Worm (Caenorhabditis elegans): ENCODE data around the gene chil-3.
A peak's percentile ranks its signal among the peaks of the same experiment; 100 is the strongest.

chil-3 gene

ce11 chrII:9891031-9891689, 29.9 kb upstream of the chil-3 start, which contains the start of gene vgln-1 (continued):
- TF ChIP-seq aha-1 (tag): peak; percentile 58
- no peak for TF ChIP-seq Y48G9A.11 (GFP tag; IDR thresholded peaks at IDR 0.05)
- no peak for TF ChIP-seq lir-3 (tag; optimal IDR thresholded peaks at IDR 0.05)

DNA sequence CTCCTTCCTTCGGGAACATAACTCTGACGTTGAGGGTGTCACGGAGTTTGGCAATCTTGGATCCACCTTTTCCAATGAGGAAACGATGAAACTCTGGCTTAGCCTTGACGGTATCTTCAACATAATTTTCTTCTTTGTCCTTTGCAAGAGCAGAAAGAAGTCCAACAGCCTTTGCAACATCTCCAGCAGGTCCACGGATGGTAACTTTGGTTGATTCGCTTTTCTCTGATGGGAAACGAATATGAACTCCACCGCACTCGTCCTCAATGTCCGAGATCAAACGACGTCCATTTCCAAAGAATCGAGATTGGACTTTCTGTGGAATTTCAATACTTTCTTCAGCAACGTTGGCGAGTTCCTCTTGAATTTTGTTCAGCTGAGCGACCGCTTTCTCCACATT, 27.3 kb upstream of the chil-3 start:
- TF ChIP-seq ceh-28 (tag; optimal IDR thresholded peaks at IDR 0.05) (no peak), unc-62 (GFP tag; optimal IDR thresholded peaks at IDR 0.05 in 1 of 2) (peak in 1 of 2 experiments; percentile 93), unc-62 (tag; optimal IDR thresholded peaks at IDR 0.05) (no peak), ztf-7 (tag; optimal IDR thresholded peaks at IDR 0.05) (no peak)

- no peak for TF ChIP-seq sdz-12 (GFP tag; optimal IDR thresholded peaks at IDR 0.05)
- 0 out of 2 replicates have a peak, but pooled peaks have one; percentile 49 for TF ChIP-seq T26A8.4 (GFP tag; IDR thresholded peaks at IDR 0.05)
- TF ChIP-seq mes-2 (tag; optimal IDR thresholded peaks at IDR 0.05; ENCODE audit: poor library complexity, severe bottlenecking): peak; percentile 22
- peak; percentile 10 for TF ChIP-seq spr-3 (GFP tag; optimal IDR thresholded peaks at IDR 0.05)
- peak; percentile 26 for TF ChIP-seq nhr-25 (tag; optimal IDR thresholded peaks at IDR 0.05; ENCODE audit: borderline replicate concordance, insufficient read depth)
- peak; percentile 3 for TF ChIP-seq F10B5.3 (tag; optimal IDR thresholded peaks at IDR 0.05)
- 0 out of 2 replicates have a peak, but pooled peaks have one; percentile 16 for TF ChIP-seq tra-1 (GFP tag; IDR thresholded peaks at IDR 0.05)
- no peak for TF ChIP-seq nhr-28 (tag; optimal IDR thresholded peaks at IDR 0.05)
- TF ChIP-seq nhr-102 (tag; optimal IDR thresholded peaks at IDR 0.05): peak; percentile 32
- no peak for TF ChIP-seq lsy-2 (tag; optimal IDR thresholded peaks at IDR 0.05)
- peak; percentile 46 for TF ChIP-seq duxl-1 (tag; optimal IDR thresholded peaks at IDR 0.05; ENCODE audit: poor library complexity)
- 0 out of 2 replicates have a peak, but pooled peaks have one; percentile 18 for TF ChIP-seq lim-7 (GFP tag; IDR thresholded peaks at IDR 0.05)
- TF ChIP-seq ceh-28 (tag; optimal IDR thresholded peaks at IDR 0.05): no peak
- no peak for TF ChIP-seq mdl-1 (tag; optimal IDR thresholded peaks at IDR 0.05)
- no peak for TF ChIP-seq lir-3 (tag; optimal IDR thresholded peaks at IDR 0.05)
- TF ChIP-seq zfp-3 (GFP tag; conservative IDR thresholded peaks at IDR 0.05): 0 out of 2 replicates have a peak, but pooled peaks have one; percentile 29
Observed at ce11 chrII:9886216-9886615, 24.9 kb upstream of the chil-3 start, which contains the start of gene algn-8. Gene algn-8 (minus strand): TSS chrII:9886442.

ce11 chrII:9880826-9881225, 19.5 kb upstream of the chil-3 start, which contains the start of gene C08H9.15:
Gene C08H9.15 (plus strand): TSS chrII:9881193.
- TF ChIP-seq lir-3 (tag; optimal IDR thresholded peaks at IDR 0.05): no peak
- TF ChIP-seq ZK546.5 (tag; optimal IDR thresholded peaks at IDR 0.05): no peak
- TF ChIP-seq nhr-28 (tag; optimal IDR thresholded peaks at IDR 0.05): peak; percentile 11

DNA sequence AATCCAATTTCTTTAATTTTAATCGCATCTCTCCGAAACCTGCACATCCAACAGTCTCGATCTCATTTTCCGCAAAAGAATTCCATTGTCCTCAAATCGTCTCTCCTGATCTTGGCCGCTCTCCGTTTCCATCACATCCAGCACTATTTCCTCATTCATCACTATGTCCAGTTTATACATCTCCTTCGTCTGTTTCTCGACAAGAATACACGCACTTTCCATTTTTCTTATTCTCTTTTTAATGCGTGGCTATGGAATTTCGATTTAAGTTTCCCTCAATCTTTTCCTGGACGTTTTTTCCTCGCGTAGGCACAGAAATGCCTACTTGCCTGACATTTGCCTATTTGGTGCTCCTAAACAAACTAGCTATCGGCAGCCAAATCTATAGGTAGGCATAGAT, 18.5 kb upstream of the chil-3 start:
- TF ChIP-seq ZK337.2 (GFP tag; IDR thresholded peaks at IDR 0.05) (no peak), tra-1 (GFP tag; IDR thresholded peaks at IDR 0.05) (no peak), ceh-62 (tag; optimal IDR thresholded peaks at IDR 0.05) (no peak), php-3 (GFP tag; IDR thresholded peaks at IDR 0.05) (no peak), aha-1 (tag) (peak; percentile 73), unc-62 (GFP tag; optimal IDR thresholded peaks at IDR 0.05 in 1 of 2) (peak in 1 of 2 experiments; percentile 8), unc-62 (tag; optimal IDR thresholded peaks at IDR 0.05) (no peak), daf-16 (GFP tag; optimal IDR thresholded peaks at IDR 0.05) (no peak), daf-16 (tag; optimal IDR thresholded peaks at IDR 0.05) (no peak), pha-4 (GFP tag; IDR thresholded peaks at IDR 0.05) (no peak), pha-4 (tag; optimal IDR thresholded peaks at IDR 0.05) (no peak), madf-5 (GFP tag; IDR thresholded peaks at IDR 0.05) (no peak), Y5F2A.4 (GFP tag; optimal IDR thresholded peaks at IDR 0.05) (no peak), zfp-3 (GFP tag; conservative IDR thresholded peaks at IDR 0.05) (no peak), R02D3.7 (tag; optimal IDR thresholded peaks at IDR 0.05) (no peak), hlh-30 (tag; optimal IDR thresholded peaks at IDR 0.05; ENCODE audit: insufficient read depth) (no peak), lsy-2 (tag; optimal IDR thresholded peaks at IDR 0.05) (no peak), attf-4 (tag; optimal IDR thresholded peaks at IDR 0.05) (no peak)
